Worm (Caenorhabditis elegans) whole organism, L1 larva: ENCODE results near the gene R53.5.

Experiments used
- C04F5.9 ChIP-seq: sonication (generic microtip); optimal IDR thresholded peaks from 2 replicates; lab custom pipeline; 2016; ENCODE audit warnings: missing genetic modification characterization, missing compliant biosample characterization
- F16B12.6 ChIP-seq: fragments of 150-350 bp; optimal IDR thresholded peaks from 2 replicates; lab custom pipeline; 2014; ENCODE audit warnings: missing biosample characterization, missing genetic modification characterization
- aly-2 ChIP-seq: fragments of 150-350 bp; optimal IDR thresholded peaks from 2 replicates; lab custom pipeline; 2014; ENCODE audit warnings: missing biosample characterization, missing genetic modification characterization
- ama-1 ChIP-seq: fragments of 150-350 bp; optimal IDR thresholded peaks from 2 replicates; lab custom pipeline; 2014
- ceh-63 ChIP-seq: fragments of 200-800 bp; sonication (Bioruptor generic); optimal IDR thresholded peaks from 2 replicates; lab custom pipeline; 2018; ENCODE audit warnings: mild to moderate bottlenecking, missing genetic modification characterization, missing compliant biosample characterization
- ceh-8 ChIP-seq: fragments of 200-800 bp; sonication (Bioruptor generic); optimal IDR thresholded peaks from 2 replicates; lab custom pipeline; 2018; ENCODE audit warnings: mild to moderate bottlenecking, missing genetic modification characterization, moderate library complexity, missing compliant biosample characterization
- ceh-90 ChIP-seq: sonication (generic microtip); optimal IDR thresholded peaks from 2 replicates; lab custom pipeline; 2016; ENCODE audit warnings: missing genetic modification characterization, missing compliant biosample characterization
- ces-1 ChIP-seq: fragments of 150-350 bp; optimal IDR thresholded peaks from 2 replicates; lab custom pipeline; 2014; ENCODE audit warnings: missing biosample characterization, missing genetic modification reagents, missing genetic modification characterization
- dpl-1 ChIP-seq, 3 experiments: fragments of 150-350 bp in 2 of 3; sonication (generic microtip) in 1 of 3; optimal IDR thresholded peaks; 2 replicates each; lab custom pipeline; 2014 to 2017; ENCODE audit warnings: missing biosample characterization in 3 of 3, missing genetic modification characterization in 3 of 3, missing genetic modification reagents in 3 of 3
- efl-1 ChIP-seq, 4 experiments: fragments of 150-350 bp; optimal IDR thresholded peaks in 3 of 4; peaks in 1 of 4; 1 replicate in 1 of 4; 2 replicates in 3 of 4; lab custom pipeline; 2014; ENCODE audit warnings: missing biosample characterization in 2 of 4, missing genetic modification characterization in 2 of 4, missing genetic modification reagents in 2 of 4
- egl-13 ChIP-seq: sonication (generic microtip); optimal IDR thresholded peaks from 2 replicates; lab custom pipeline; 2016; ENCODE audit warnings: missing genotype, missing genetic modification reagents, missing genetic modification characterization, missing compliant biosample characterization
- egl-27 ChIP-seq, 2 experiments: fragments of 150-350 bp in 1 of 2; sonication (generic microtip); optimal IDR thresholded peaks; 3 replicates each; lab custom pipeline; 2017 to 2018; ENCODE audit warnings: missing biosample characterization in 2 of 2, missing genetic modification characterization in 2 of 2, missing genetic modification reagents in 2 of 2
- elt-2 ChIP-seq: sonication (generic microtip); optimal IDR thresholded peaks from 2 replicates; lab custom pipeline; 2016; ENCODE audit warnings: missing genetic modification characterization, mild to moderate bottlenecking, inconsistent platforms, missing compliant biosample characterization, missing genetic modification reagents
- ets-5 ChIP-seq: fragments of 200-800 bp; sonication (Bioruptor generic); IDR thresholded peaks from 2 replicates; pipeline ENCODE4 v1.3.6; 2022; ENCODE audit warnings: missing genetic modification characterization, missing compliant biosample characterization
- hlh-17 ChIP-seq: fragments of 200-800 bp; sonication (Bioruptor generic); optimal IDR thresholded peaks from 2 replicates; lab custom pipeline; 2018; ENCODE audit warnings: missing genetic modification characterization, mild to moderate bottlenecking, missing compliant biosample characterization, moderate library complexity, borderline replicate concordance
- isw-1 ChIP-seq: fragments of 200-800 bp; sonication (Bioruptor generic); IDR thresholded peaks from 2 replicates; pipeline ENCODE4 v1.3.6; 2022; ENCODE audit warnings: missing genetic modification characterization, missing compliant biosample characterization
- lin-13 ChIP-seq: fragments of 150-350 bp; optimal IDR thresholded peaks from 2 replicates; lab custom pipeline; 2014; ENCODE audit warnings: missing biosample characterization, missing genetic modification reagents, missing genetic modification characterization
- lin-35 ChIP-seq, 2 experiments: fragments of 150-350 bp; optimal IDR thresholded peaks; 2 replicates each; lab custom pipeline; 2014; ENCODE audit warnings: missing biosample characterization in 2 of 2, missing genetic modification characterization in 2 of 2, missing genetic modification reagents in 2 of 2
- lsy-2 ChIP-seq, 2 experiments: fragments of 150-350 bp; optimal IDR thresholded peaks; 2 replicates each; lab custom pipeline; 2014; ENCODE audit warnings: missing biosample characterization in 2 of 2, missing genetic modification characterization in 2 of 2
- mdl-1 ChIP-seq, 2 experiments: fragments of 150-350 bp; optimal IDR thresholded peaks; 2 replicates each; lab custom pipeline; 2014 to 2017; ENCODE audit warnings: missing biosample characterization in 2 of 2, missing genetic modification characterization in 2 of 2, inconsistent platforms in 1 of 2
- mef-2 ChIP-seq: fragments of 150-350 bp; optimal IDR thresholded peaks from 2 replicates; lab custom pipeline; 2014; ENCODE audit warnings: missing biosample characterization, missing genetic modification characterization
- mep-1 ChIP-seq: fragments of 150-350 bp; optimal IDR thresholded peaks from 2 replicates; lab custom pipeline; 2014; ENCODE audit warnings: missing biosample characterization, missing genetic modification characterization
- nhr-11 ChIP-seq: fragments of 150-350 bp; optimal IDR thresholded peaks from 2 replicates; lab custom pipeline; 2014; ENCODE audit warnings: missing biosample characterization, missing genetic modification characterization
- nhr-19 ChIP-seq: fragments of 200-800 bp; sonication (Bioruptor generic); conservative IDR thresholded peaks from 2 replicates; pipeline ENCODE4 v1.3.6; 2022; ENCODE audit warnings: missing genetic modification characterization, missing compliant biosample characterization
- nhr-20 ChIP-seq: sonication (generic microtip); optimal IDR thresholded peaks from 2 replicates; lab custom pipeline; 2016; ENCODE audit warnings: mild to moderate bottlenecking, missing genetic modification characterization, missing compliant biosample characterization
- nhr-47 ChIP-seq: sonication (generic microtip); optimal IDR thresholded peaks from 2 replicates; lab custom pipeline; 2016; ENCODE audit warnings: mild to moderate bottlenecking, missing genetic modification characterization, moderate library complexity, missing compliant biosample characterization
- nhr-71 ChIP-seq: sonication (generic microtip); optimal IDR thresholded peaks from 2 replicates; lab custom pipeline; 2016; ENCODE audit warnings: mild to moderate bottlenecking, missing genetic modification characterization, moderate library complexity, missing compliant biosample characterization
- nhr-85 ChIP-seq: sonication (generic microtip); peaks from one replicate; lab custom pipeline; 2016; ENCODE audit warnings: missing genetic modification characterization, inconsistent platforms, missing compliant biosample characterization
- nhr-90 ChIP-seq: sonication (generic microtip); optimal IDR thresholded peaks from 2 replicates; lab custom pipeline; 2016; ENCODE audit warnings: mild to moderate bottlenecking, missing genetic modification characterization, missing compliant biosample characterization; ENCODE audit not compliant: poor library complexity
- pag-3 ChIP-seq: sonication (generic microtip); optimal IDR thresholded peaks from 2 replicates; lab custom pipeline; 2017; ENCODE audit warnings: missing genetic modification characterization, mild to moderate bottlenecking, missing compliant biosample characterization, antibody characterized with exemption, borderline replicate concordance; ENCODE audit not compliant: insufficient read depth
- rnt-1 ChIP-seq: sonication (generic microtip); optimal IDR thresholded peaks from 2 replicates; lab custom pipeline; 2016; ENCODE audit warnings: mild to moderate bottlenecking, missing genetic modification characterization, moderate library complexity, missing compliant biosample characterization
- sox-4 ChIP-seq: sonication (generic microtip); optimal IDR thresholded peaks from 2 replicates; lab custom pipeline; 2016; ENCODE audit warnings: missing genetic modification characterization, missing compliant biosample characterization
- sptf-1 ChIP-seq: fragments of 150-350 bp; optimal IDR thresholded peaks from 2 replicates; lab custom pipeline; 2014; ENCODE audit warnings: missing biosample characterization, missing genetic modification characterization
- sup-37 ChIP-seq: fragments of 200-800 bp; sonication (Bioruptor generic); optimal IDR thresholded peaks from 2 replicates; lab custom pipeline; 2018; ENCODE audit warnings: mild to moderate bottlenecking, missing genetic modification characterization, missing compliant biosample characterization
- swsn-7 ChIP-seq: sonication (generic microtip); optimal IDR thresholded peaks from 2 replicates; lab custom pipeline; 2016; ENCODE audit warnings: missing genetic modification characterization, missing compliant biosample characterization
- tbx-2 ChIP-seq: sonication (generic microtip); optimal IDR thresholded peaks from 2 replicates; lab custom pipeline; 2016; ENCODE audit warnings: missing genetic modification characterization, missing compliant biosample characterization
- unc-86 ChIP-seq: sonication (generic microtip); optimal IDR thresholded peaks from 2 replicates; lab custom pipeline; 2016; ENCODE audit warnings: missing genetic modification characterization, missing compliant biosample characterization
- vab-15 ChIP-seq: sonication (generic microtip); optimal IDR thresholded peaks from 2 replicates; lab custom pipeline; 2017; ENCODE audit warnings: missing genotype, mild to moderate bottlenecking, missing genetic modification characterization, missing compliant biosample characterization
- zag-1 ChIP-seq: fragments of 150-350 bp; optimal IDR thresholded peaks from 2 replicates; lab custom pipeline; 2014; ENCODE audit warnings: missing biosample characterization, missing genetic modification characterization

R53.5 gene

DNA sequence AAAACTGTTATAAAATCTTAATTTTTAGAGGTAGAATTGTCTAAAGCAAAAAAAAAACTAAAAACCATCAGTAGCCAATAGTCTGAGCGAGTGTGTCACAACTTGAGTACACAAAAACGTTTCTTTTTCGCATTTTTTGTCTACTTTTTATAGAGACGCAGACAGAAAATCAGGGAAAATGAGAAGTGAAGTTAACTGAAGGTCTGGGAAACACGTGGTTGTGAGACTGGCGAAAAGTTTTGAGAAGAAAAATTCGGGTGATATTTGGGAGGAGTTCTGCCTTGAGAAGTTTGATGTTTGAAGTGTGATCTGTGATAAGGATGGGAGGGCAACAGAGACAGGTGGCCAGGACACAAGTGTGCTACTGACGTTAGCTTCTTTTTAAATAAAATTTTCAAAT lies 32.7 kb downstream of the R53.5 start (continued):
- TF ChIP-seq sptf-1 (tag; lab: Kevin White, UChicago) (no peak), egl-27 (tag; optimal IDR thresholded peaks at IDR 0.05; lab: Kevin White, UChicago) (peak; percentile 11 to 75), efl-1 (optimal IDR thresholded peaks at IDR 0.05; lab: Kevin White, UChicago) (peak; percentile 62 to 74), efl-1 (GFP tag; optimal IDR thresholded peaks at IDR 0.05 in 1 of 2; lab: Kevin White, UChicago) (peak; percentile 68 to 96), ceh-90 (tag; lab: Kevin White, UChicago) (no peak), unc-86 (tag; lab: Kevin White, UChicago) (no peak), nhr-85 (tag; lab: Kevin White, UChicago) (peak; percentile 93), lin-13 (GFP tag; lab: Kevin White, UChicago) (peak; percentile 83), nhr-20 (tag; lab: Kevin White, UChicago) (peak; percentile 94), ets-5 (GFP tag; lab: Robert Waterston, UW) (no peak)

DNA sequence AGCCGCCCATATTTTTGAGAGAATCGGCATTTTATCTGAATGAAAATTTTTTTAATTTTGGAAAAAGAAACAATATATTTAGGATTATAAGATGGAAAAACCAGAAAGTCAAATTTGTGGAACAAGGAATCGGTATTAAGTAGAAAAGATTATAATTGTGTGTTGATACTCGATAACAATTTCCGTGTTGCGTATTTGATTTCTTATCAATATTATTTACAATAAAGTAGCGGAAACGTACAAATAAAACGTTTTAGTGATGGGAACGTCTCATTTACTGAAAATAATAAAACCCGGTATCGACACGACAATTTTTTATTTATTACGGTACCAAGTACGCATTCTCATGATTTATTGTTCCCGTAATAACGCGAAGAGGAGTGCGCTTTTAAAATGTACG lies 33.4 kb downstream of the R53.5 start, which contains the start of gene C05C10.3:
C05C10.3 (minus strand) TSS at position 35 of the 400 bp plus-strand sequence.
- TF ChIP-seq lin-13 (GFP tag; lab: Kevin White, UChicago), result no peak
- no peak for TF ChIP-seq efl-1 (optimal IDR thresholded peaks at IDR 0.05; lab: Kevin White, UChicago)
- TF ChIP-seq efl-1 (GFP tag; optimal IDR thresholded peaks at IDR 0.05 in 1 of 2; lab: Kevin White, UChicago), result peak in 1 of 2 experiments; percentile 16

DNA sequence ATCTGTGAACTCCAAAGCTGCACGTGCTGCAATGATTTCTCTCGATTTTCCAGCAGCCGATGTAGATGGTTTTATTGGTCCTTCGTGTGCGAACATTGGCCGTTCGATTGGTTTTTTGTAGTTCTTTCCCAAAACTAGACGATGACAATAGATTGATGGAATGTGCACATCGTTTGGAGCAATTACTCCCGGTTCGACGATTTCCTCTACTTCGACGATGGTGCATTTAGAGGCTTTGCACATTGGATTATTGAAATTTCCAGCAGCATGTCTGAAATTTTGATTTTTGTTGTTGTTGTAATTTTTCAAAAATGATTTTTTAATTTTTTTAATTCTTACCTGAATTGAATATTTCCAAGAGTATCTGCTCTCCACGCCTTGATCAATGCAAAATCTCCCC lies 34.6 kb downstream of the R53.5 start:
- TF ChIP-seq mep-1, result no peak
- TF ChIP-seq nhr-85 (tag; lab: Kevin White, UChicago), result peak; percentile 62

DNA sequence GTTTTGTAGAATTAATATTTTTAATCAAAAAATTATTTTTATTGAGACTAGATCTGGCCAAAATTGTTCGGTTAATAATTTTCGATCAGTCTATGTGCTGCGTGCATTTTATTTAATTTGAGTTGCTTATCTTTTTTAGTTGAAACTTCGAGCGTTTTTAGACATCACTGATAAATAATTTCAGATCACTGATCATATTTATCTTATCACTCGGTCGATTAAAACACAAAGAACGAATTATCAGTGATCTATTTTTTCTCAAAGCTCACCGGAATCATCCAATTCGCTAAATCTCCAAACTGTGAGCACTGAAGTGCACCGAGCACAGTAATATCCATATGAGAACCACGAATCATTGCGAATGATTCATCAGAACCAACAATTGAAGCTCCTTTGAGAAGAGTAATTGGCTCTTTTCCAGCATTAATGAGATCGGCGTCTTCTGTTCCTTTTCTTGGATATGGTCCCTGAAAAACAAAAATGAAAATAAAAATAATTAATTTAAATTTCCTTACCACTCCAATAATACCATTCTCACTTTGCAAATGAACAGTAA lies 35.2 kb downstream of the R53.5 start:
- TF ChIP-seq elt-2 (tag; lab: Kevin White, UChicago), result peak; percentile 63
- peak; percentile 37 for TF ChIP-seq nhr-85 (tag; lab: Kevin White, UChicago)
- TF ChIP-seq efl-1 (optimal IDR thresholded peaks at IDR 0.05; lab: Kevin White, UChicago), result no peak
- TF ChIP-seq efl-1 (GFP tag; optimal IDR thresholded peaks at IDR 0.05 in 1 of 2; lab: Kevin White, UChicago), result peak in 1 of 2 experiments; percentile 57
- TF ChIP-seq rnt-1 (tag; lab: Kevin White, UChicago), result peak; percentile 0
- peak in 1 of 2 experiments; percentile 14 for TF ChIP-seq lsy-2 (tag; optimal IDR thresholded peaks at IDR 0.05; lab: Kevin White, UChicago)
- no peak for TF ChIP-seq nhr-11
- peak; percentile 54 for TF ChIP-seq ama-1 (lab: Kevin White, UChicago)
- TF ChIP-seq nhr-19 (GFP tag; lab: Robert Waterston, UW), result peak; percentile 19; the same call in 1 of the 2 replicates
- no peak for TF ChIP-seq isw-1
- peak in 1 of 2 experiments; percentile 11 for TF ChIP-seq lin-35 (GFP tag; optimal IDR thresholded peaks at IDR 0.05; lab: Kevin White, UChicago)
- no peak for TF ChIP-seq sox-4 (tag; lab: Kevin White, UChicago)
- TF ChIP-seq nhr-71 (tag; lab: Kevin White, UChicago), result peak; percentile 70

DNA sequence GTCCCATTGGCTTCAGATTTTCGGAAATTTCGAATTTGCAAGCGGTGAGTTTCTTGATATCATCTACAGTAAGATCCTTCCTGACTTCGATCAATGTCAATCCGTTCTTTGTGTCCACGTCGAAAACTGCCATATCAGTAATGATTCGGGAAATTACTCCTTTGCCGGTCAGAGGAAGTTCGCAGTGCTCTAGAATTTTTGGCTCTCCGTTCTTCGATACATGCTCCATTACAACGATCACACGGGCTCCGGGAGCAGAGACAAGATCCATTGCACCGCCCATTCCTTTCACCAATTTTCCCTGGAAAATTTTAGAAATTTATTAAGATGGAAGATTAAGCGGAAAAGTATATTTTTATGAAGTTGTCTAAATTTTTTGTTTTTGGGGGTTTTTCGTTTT lies 35.7 kb downstream of the R53.5 start:
- TF ChIP-seq ceh-8 (GFP tag; lab: Kevin White, UChicago), result no peak
- no peak for TF ChIP-seq tbx-2 (tag; lab: Kevin White, UChicago)
- TF ChIP-seq ceh-63, result no peak
- peak; percentile 28 for TF ChIP-seq hlh-17 (GFP tag; lab: Kevin White, UChicago)
- TF ChIP-seq dpl-1 (GFP tag; optimal IDR thresholded peaks at IDR 0.05; lab: Kevin White, UChicago), result no peak
- TF ChIP-seq sox-4 (tag; lab: Kevin White, UChicago), result no peak
- no peak for TF ChIP-seq vab-15 (tag; lab: Kevin White, UChicago)
- TF ChIP-seq F16B12.6, result no peak

DNA sequence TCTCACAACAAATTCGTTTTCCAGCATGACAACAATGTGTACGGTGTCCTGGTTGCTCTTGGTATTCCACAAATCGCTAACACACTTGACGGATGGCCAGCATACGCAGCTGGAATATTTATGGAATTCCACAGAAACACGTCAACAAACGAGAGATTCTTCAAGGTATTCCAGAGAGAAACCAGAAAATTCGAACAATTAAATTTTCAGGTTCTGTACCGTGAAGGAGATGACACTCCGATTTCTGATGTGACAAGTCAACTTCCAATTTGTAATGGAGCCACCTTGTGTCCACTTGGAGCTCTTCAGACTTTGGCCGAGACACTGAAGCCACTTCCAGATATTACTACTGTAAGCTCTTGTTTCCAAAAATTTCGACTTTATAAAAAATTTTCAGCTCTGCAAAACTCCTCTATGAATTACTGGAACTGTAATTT lies 36.3 kb downstream of the R53.5 start:
- no peak for TF ChIP-seq egl-27 (tag; optimal IDR thresholded peaks at IDR 0.05; lab: Kevin White, UChicago)
- TF ChIP-seq sup-37 (GFP tag; lab: Kevin White, UChicago), result no peak
- no peak for TF ChIP-seq swsn-7
- no peak for TF ChIP-seq nhr-11
- TF ChIP-seq ets-5 (GFP tag; lab: Robert Waterston, UW), result no peak
- TF ChIP-seq nhr-20 (tag; lab: Kevin White, UChicago), result peak; percentile 14
- TF ChIP-seq nhr-90 (tag; lab: Kevin White, UChicago), result peak; percentile 58
- no peak for TF ChIP-seq pag-3 (tag; lab: Kevin White, UChicago)
- no peak for TF ChIP-seq ceh-90 (tag; lab: Kevin White, UChicago)
- peak; percentile 74 for TF ChIP-seq nhr-85 (tag; lab: Kevin White, UChicago)
- peak in 1 of 3 experiments; percentile 4 for TF ChIP-seq dpl-1 (GFP tag; optimal IDR thresholded peaks at IDR 0.05; lab: Kevin White, UChicago)
- no peak for TF ChIP-seq ces-1 (GFP tag; lab: Kevin White, UChicago)
- no peak for TF ChIP-seq mdl-1 (tag; optimal IDR thresholded peaks at IDR 0.05; lab: Kevin White, UChicago)
- peak; percentile 59 for TF ChIP-seq aly-2 (tag; lab: Kevin White, UChicago)
- TF ChIP-seq egl-13 (tag; lab: Kevin White, UChicago), result no peak
- no peak for TF ChIP-seq mef-2 (tag; lab: Kevin White, UChicago)
- TF ChIP-seq nhr-47 (tag; lab: Kevin White, UChicago), result peak; percentile 48
- TF ChIP-seq lin-35 (GFP tag; optimal IDR thresholded peaks at IDR 0.05; lab: Kevin White, UChicago), result peak in 1 of 2 experiments; percentile 1
- no peak for TF ChIP-seq C04F5.9 (tag; lab: Kevin White, UChicago)
- no peak for TF ChIP-seq zag-1 (tag; lab: Kevin White, UChicago)
